Worm (Caenorhabditis elegans): Measurements from ENCODE around the gene Y47D7A.6.

Y47D7A.6 gene

DNA sequence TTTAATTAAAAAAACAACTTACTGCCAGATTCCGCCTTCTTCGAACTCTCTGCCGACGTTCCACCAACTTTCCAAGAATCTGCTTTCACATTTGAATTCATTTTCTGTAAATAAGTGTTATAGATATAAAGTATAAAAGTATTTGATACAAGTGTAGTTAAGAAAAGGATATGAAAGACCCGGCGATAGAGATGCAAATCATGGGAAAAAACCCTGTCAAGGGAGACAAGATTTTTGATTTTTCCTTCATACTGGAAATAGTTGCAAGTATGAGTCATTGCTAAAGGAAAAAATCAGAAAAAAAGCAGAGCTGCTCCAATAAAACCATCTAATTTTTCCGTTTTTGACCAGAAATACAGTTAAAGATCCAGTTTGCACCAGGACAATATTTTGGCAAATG is 21.8 kb downstream of the Y47D7A.6 start, which contains the start of gene F13A2.3:
F13A2.3 (minus strand) TSS at position 101 of the 400 bp plus-strand sequence.
- TF ChIP-seq B0310.2 (tag; optimal IDR thresholded peaks at IDR 0.05) (no peak), sea-1 (GFP tag; conservative IDR thresholded peaks at IDR 0.05) (no peak), pes-1 (GFP tag; IDR thresholded peaks at IDR 0.05) (no peak)

DNA sequence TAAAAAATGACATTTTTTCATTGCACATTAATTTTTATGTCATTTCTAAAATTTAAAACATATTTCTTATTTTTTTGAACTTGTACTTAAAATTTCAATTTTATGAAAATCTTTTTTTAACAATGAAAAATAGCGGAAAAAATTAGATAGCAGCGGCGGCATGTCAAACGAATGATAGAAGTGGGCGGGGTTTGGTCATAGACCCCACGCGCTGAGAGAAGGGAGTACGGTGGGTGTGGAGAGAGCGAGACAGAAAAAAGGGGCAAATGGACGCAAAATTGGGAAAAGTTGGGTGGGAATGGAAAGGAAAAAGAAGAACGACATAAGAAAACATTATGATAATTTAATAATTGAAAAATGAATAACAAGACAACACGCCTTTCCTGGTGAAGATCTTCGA is 30.1 kb downstream of the Y47D7A.6 start:
- TF ChIP-seq aly-1 (tag; optimal IDR thresholded peaks at IDR 0.05) (no peak), hnd-1 (tag; optimal IDR thresholded peaks at IDR 0.05) (no peak), tbx-11 (GFP tag; IDR thresholded peaks at IDR 0.05) (no peak), flt-1 (GFP tag; IDR thresholded peaks at IDR 0.05) (no peak), ceh-13 (GFP tag; optimal IDR thresholded peaks at IDR 0.05) (no peak), pes-1 (GFP tag; IDR thresholded peaks at IDR 0.05) (no peak), hmbx-1 (tag; optimal IDR thresholded peaks at IDR 0.05) (no peak), scrt-1 (GFP tag; IDR thresholded peaks at IDR 0.05) (no peak), tbx-37 (GFP tag; conservative IDR thresholded peaks at IDR 0.05) (no peak), tra-4 (tag; optimal IDR thresholded peaks at IDR 0.05) (no peak), hmg-4 (GFP tag; optimal IDR thresholded peaks at IDR 0.05) (no peak), B0310.2 (tag; optimal IDR thresholded peaks at IDR 0.05) (no peak), ceh-36 (tag; optimal IDR thresholded peaks at IDR 0.05) (no peak), ama-1 (optimal IDR thresholded peaks at IDR 0.05) (no peak), sea-1 (GFP tag; conservative IDR thresholded peaks at IDR 0.05) (no peak), ets-7 (tag; optimal IDR thresholded peaks at IDR 0.05) (no peak), F13C5.2 (tag; optimal IDR thresholded peaks at IDR 0.05) (no peak)

DNA sequence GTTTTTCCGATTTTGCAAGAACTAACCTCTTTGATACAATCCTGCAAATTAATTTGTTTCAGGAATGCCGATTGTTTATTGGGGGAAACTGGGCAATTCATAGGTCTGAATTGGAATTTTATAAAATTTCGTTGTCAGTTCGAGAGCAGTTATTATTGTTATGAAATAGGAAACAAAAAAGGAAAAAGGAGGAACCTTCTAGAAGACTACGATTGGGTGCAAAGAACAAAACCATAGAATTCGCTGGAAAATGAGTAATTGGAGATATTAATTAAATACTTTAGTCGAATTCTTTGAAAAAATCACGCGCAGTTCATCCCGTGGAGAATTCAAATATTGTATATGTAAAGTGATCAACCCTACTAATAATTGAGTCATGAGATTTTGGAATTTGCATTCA is 30.6 kb downstream of the Y47D7A.6 start, which contains the start of gene F13A2.9:
F13A2.9 (minus strand) TSS at position 101 of the 400 bp plus-strand sequence.
- TF ChIP-seq tbx-11 (GFP tag; IDR thresholded peaks at IDR 0.05) (no peak), flt-1 (GFP tag; IDR thresholded peaks at IDR 0.05) (no peak), hmg-4 (GFP tag; optimal IDR thresholded peaks at IDR 0.05) (no peak), ets-7 (tag; optimal IDR thresholded peaks at IDR 0.05) (no peak), sea-1 (GFP tag; conservative IDR thresholded peaks at IDR 0.05) (no peak), B0310.2 (tag; optimal IDR thresholded peaks at IDR 0.05) (no peak)

DNA sequence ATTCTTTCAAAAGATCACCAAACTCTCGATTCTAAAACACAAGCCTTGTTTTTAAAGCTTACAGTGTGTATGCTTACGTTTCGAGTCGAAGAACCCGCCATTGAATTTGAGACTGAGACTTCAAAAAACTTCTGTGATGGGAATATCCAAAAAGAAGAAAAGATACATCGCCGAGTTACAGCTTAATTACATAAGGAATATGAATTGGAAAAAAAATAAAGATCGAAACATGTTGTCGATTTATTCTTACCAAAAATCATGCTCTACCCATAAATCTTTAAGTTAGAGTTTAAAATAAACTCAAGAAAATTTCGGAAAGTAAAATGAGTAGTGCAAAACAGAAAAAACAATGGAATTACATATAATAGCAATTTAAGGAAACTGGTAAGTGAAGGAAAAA is 31.8 kb downstream of the Y47D7A.6 start, which contains the start of gene F13A2.10:
F13A2.10 (minus strand) TSS at position 101 of the 400 bp plus-strand sequence.
- TF ChIP-seq sea-1 (GFP tag; conservative IDR thresholded peaks at IDR 0.05) = no peak
- no peak for TF ChIP-seq ets-7 (tag; optimal IDR thresholded peaks at IDR 0.05)
- no peak for TF ChIP-seq hmbx-1 (tag; optimal IDR thresholded peaks at IDR 0.05)
- no peak for TF ChIP-seq F13C5.2 (tag; optimal IDR thresholded peaks at IDR 0.05)
- no peak for TF ChIP-seq hnd-1 (tag; optimal IDR thresholded peaks at IDR 0.05)
- TF ChIP-seq ama-1 (optimal IDR thresholded peaks at IDR 0.05) = no peak
- TF ChIP-seq hmg-4 (GFP tag; optimal IDR thresholded peaks at IDR 0.05) = no peak
- no peak for TF ChIP-seq scrt-1 (GFP tag; IDR thresholded peaks at IDR 0.05)
- no peak for TF ChIP-seq tbx-37 (GFP tag; conservative IDR thresholded peaks at IDR 0.05)
- TF ChIP-seq ceh-13 (GFP tag; optimal IDR thresholded peaks at IDR 0.05) = no peak
- TF ChIP-seq tra-4 (tag; optimal IDR thresholded peaks at IDR 0.05) = no peak
- TF ChIP-seq B0310.2 (tag; optimal IDR thresholded peaks at IDR 0.05) = no peak
- no peak for TF ChIP-seq aly-1 (tag; optimal IDR thresholded peaks at IDR 0.05)
- TF ChIP-seq pes-1 (GFP tag; IDR thresholded peaks at IDR 0.05) = no peak
- TF ChIP-seq tbx-11 (GFP tag; IDR thresholded peaks at IDR 0.05) = no peak
- no peak for TF ChIP-seq flt-1 (GFP tag; IDR thresholded peaks at IDR 0.05)
- no peak for TF ChIP-seq ceh-36 (tag; optimal IDR thresholded peaks at IDR 0.05)

DNA sequence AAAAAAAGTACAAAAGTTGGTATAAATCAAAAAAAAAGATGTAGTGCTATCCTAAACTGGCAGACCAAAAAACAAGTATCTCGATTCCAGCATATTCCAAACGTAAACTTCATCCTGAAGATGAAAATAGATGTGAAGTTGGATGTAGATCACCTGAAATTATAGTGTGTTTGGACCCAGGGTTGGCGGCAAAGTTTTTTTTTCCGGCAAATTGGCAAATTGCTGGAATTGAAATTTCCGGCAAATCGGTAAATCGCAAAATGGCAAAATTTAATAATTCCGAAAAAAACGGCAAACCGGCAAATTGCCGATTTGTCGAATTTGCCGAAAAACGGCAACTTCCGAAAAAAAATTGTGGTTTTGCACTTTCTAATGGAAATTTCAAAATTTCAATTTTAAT is 33.5 kb downstream of the Y47D7A.6 start, which contains the start of gene F13A2.2:
F13A2.2 (minus strand) TSS at position 101 of the 400 bp plus-strand sequence.
- no peak for TF ChIP-seq sea-1 (GFP tag; conservative IDR thresholded peaks at IDR 0.05)
- no peak for TF ChIP-seq tra-4 (tag; optimal IDR thresholded peaks at IDR 0.05)

- no peak for TF ChIP-seq aly-1 (tag; optimal IDR thresholded peaks at IDR 0.05)
- no peak for TF ChIP-seq hmg-4 (GFP tag; optimal IDR thresholded peaks at IDR 0.05)
- no peak for TF ChIP-seq hnd-1 (tag; optimal IDR thresholded peaks at IDR 0.05)
- TF ChIP-seq tbx-37 (GFP tag; conservative IDR thresholded peaks at IDR 0.05) = no peak
- no peak for TF ChIP-seq ets-7 (tag; optimal IDR thresholded peaks at IDR 0.05)
- TF ChIP-seq pes-1 (GFP tag; IDR thresholded peaks at IDR 0.05) = no peak
- TF ChIP-seq hmbx-1 (tag; optimal IDR thresholded peaks at IDR 0.05) = no peak
- no peak for TF ChIP-seq scrt-1 (GFP tag; IDR thresholded peaks at IDR 0.05)
- TF ChIP-seq ama-1 (optimal IDR thresholded peaks at IDR 0.05) = no peak
- no peak for TF ChIP-seq ceh-13 (GFP tag; optimal IDR thresholded peaks at IDR 0.05)
- TF ChIP-seq F13C5.2 (tag; optimal IDR thresholded peaks at IDR 0.05) = no peak
- no peak for TF ChIP-seq sea-1 (GFP tag; conservative IDR thresholded peaks at IDR 0.05)
- TF ChIP-seq B0310.2 (tag; optimal IDR thresholded peaks at IDR 0.05) = no peak
- TF ChIP-seq ceh-36 (tag; optimal IDR thresholded peaks at IDR 0.05) = no peak
- TF ChIP-seq tbx-11 (GFP tag; IDR thresholded peaks at IDR 0.05) = no peak
- TF ChIP-seq flt-1 (GFP tag; IDR thresholded peaks at IDR 0.05) = no peak
These were observed 35.7 kb downstream of the Y47D7A.6 start, which contains the start of gene F13A2.1 for ce11 chrV:4382298-4382697. Gene F13A2.1, minus strand, starts transcription at chrV:4382398.

DNA sequence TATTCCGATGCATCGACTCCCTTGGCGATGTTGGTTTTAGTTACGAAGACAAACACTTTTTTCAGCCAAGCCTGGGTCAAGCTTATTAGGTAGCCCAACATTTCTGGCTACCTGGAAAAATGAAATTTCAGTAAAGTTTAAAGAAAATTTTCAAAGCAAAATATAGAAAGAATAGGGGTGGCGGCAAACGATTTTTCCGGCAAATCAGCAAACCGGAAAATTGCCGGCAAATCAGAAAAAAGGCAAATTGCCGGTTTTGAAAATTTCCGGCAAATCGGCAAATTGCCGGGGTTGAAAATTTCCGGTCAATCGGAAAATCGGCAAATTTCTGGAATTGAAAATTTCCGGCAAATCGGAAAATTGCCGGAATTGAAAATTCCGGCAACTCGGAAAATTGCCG is 40.4 kb downstream of the Y47D7A.6 start, which contains the start of gene F32D1.8:
F32D1.8 (minus strand) TSS at position 101 of the 400 bp plus-strand sequence.
- no peak for TF ChIP-seq hmg-4 (GFP tag; optimal IDR thresholded peaks at IDR 0.05)
- TF ChIP-seq sea-1 (GFP tag; conservative IDR thresholded peaks at IDR 0.05) = no peak
- TF ChIP-seq pes-1 (GFP tag; IDR thresholded peaks at IDR 0.05) = no peak
- no peak for TF ChIP-seq B0310.2 (tag; optimal IDR thresholded peaks at IDR 0.05)

ce11 chrV:4375807-4376564 is 42.0 kb downstream of the Y47D7A.6 start, which contains the start of gene F32D1.7:
Gene F32D1.7, minus strand, starts transcription at chrV:4376173.
- TF ChIP-seq tbx-11 (GFP tag; IDR thresholded peaks at IDR 0.05) = no peak
- no peak for TF ChIP-seq hmg-4 (GFP tag; optimal IDR thresholded peaks at IDR 0.05)
- no peak for TF ChIP-seq sea-1 (GFP tag; conservative IDR thresholded peaks at IDR 0.05)
- TF ChIP-seq ets-7 (tag; optimal IDR thresholded peaks at IDR 0.05) = no peak
- no peak for TF ChIP-seq hmbx-1 (tag; optimal IDR thresholded peaks at IDR 0.05)

All from whole organism, early embryonic.